Fruit fly (Drosophila melanogaster) S2 (cell line): ENCODE measurements around the gene Pldn.
A peak's percentile ranks its signal among the peaks of the same experiment; 100 is the strongest.

Source experiments
- CG8478 ChIP-seq: fragments of >200 bp; optimal IDR thresholded peaks from 2 replicates; lab custom pipeline; 2018
- CTCF ChIP-seq, 2 experiments: fragments of >200 bp; optimal IDR thresholded peaks; 2 replicates each; lab custom pipeline; 2018

The Pldn gene

dm6 chr3L:11691203-11691797 is at the start of gene Pldn, which contains the start of gene CG14135:
TSS of gene Pldn (minus strand) at chr3L:11691399.
TSS of gene CG14135 (plus strand) at chr3L:11691571.
- TF ChIP-seq CG8478 (lab: Kevin White, UChicago) (no peak), CTCF (optimal IDR thresholded peaks at IDR 0.05; lab: Kevin White, UChicago) (peak in 1 of 2 experiments; percentile 12)

- no peak for TF ChIP-seq CG8478 (lab: Kevin White, UChicago)
- TF ChIP-seq CTCF (optimal IDR thresholded peaks at IDR 0.05; lab: Kevin White, UChicago), result no peak
Measured at dm6 chr3L:11731841-11732240, 40.6 kb upstream of the Pldn start, which contains the start of gene CG32087. TSS of gene CG32087 (plus strand) at chr3L:11732141.

- TF ChIP-seq CTCF (optimal IDR thresholded peaks at IDR 0.05; lab: Kevin White, UChicago) (no peak), CG8478 (lab: Kevin White, UChicago) (no peak)
Measured at dm6 chr3L:11728147-11728546, 36.9 kb upstream of the Pldn start, which contains the start of gene sunn. TSS of gene sunn (plus strand) at chr3L:11728348.

dm6 chr3L:11721498-11721946 is 30.3 kb upstream of the Pldn start:
- no peak for TF ChIP-seq CG8478 (lab: Kevin White, UChicago)

dm6 chr3L:11720780-11721179 is 29.6 kb upstream of the Pldn start, which contains the start of gene Bmcp:
TSS of gene Bmcp (plus strand) at chr3L:11720934.
- TF ChIP-seq CG8478 (lab: Kevin White, UChicago), result no peak
- TF ChIP-seq CTCF (optimal IDR thresholded peaks at IDR 0.05; lab: Kevin White, UChicago), result no peak

- TF ChIP-seq CTCF (optimal IDR thresholded peaks at IDR 0.05; lab: Kevin White, UChicago), result no peak
- TF ChIP-seq CG8478 (lab: Kevin White, UChicago), result no peak
Measured at dm6 chr3L:11717993-11718392, 26.8 kb upstream of the Pldn start.

- TF ChIP-seq CG8478 (lab: Kevin White, UChicago), result no peak
- TF ChIP-seq CTCF (optimal IDR thresholded peaks at IDR 0.05; lab: Kevin White, UChicago), result no peak
Measured at dm6 chr3L:11717300-11717699, 26.1 kb upstream of the Pldn start.

dm6 chr3L:11716899-11717298 is 25.7 kb upstream of the Pldn start:
- no peak for TF ChIP-seq CTCF (optimal IDR thresholded peaks at IDR 0.05; lab: Kevin White, UChicago)

dm6 chr3L:11716347-11716746 is 25.1 kb upstream of the Pldn start:
- TF ChIP-seq CTCF (optimal IDR thresholded peaks at IDR 0.05; lab: Kevin White, UChicago), result no peak
- no peak for TF ChIP-seq CG8478 (lab: Kevin White, UChicago)

- TF ChIP-seq CG8478 (lab: Kevin White, UChicago) (no peak), CTCF (optimal IDR thresholded peaks at IDR 0.05; lab: Kevin White, UChicago) (no peak)
Measured at dm6 chr3L:11715187-11715586, 24.0 kb upstream of the Pldn start, which contains the start of gene CG14132. TSS of gene CG14132 (minus strand) at chr3L:11715285.

dm6 chr3L:11712839-11713238 is 21.6 kb upstream of the Pldn start:
- TF ChIP-seq CTCF (optimal IDR thresholded peaks at IDR 0.05; lab: Kevin White, UChicago) (no peak), CG8478 (lab: Kevin White, UChicago) (no peak)

- TF ChIP-seq CTCF (optimal IDR thresholded peaks at IDR 0.05; lab: Kevin White, UChicago) (no peak), CG8478 (lab: Kevin White, UChicago) (no peak)
Measured at dm6 chr3L:11711789-11712188, 20.6 kb upstream of the Pldn start.

dm6 chr3L:11711059-11711628 is 19.9 kb upstream of the Pldn start, which contains the start of gene crim:
TSS of gene crim (minus strand) at chr3L:11711386.
- TF ChIP-seq CTCF (optimal IDR thresholded peaks at IDR 0.05; lab: Kevin White, UChicago), result peak in 1 of 2 experiments; percentile 9
- no peak for TF ChIP-seq CG8478 (lab: Kevin White, UChicago)

dm6 chr3L:11708633-11709116 is 17.5 kb upstream of the Pldn start, which contains the start of the genes Ccdc56 and mtTFB1:
TSS of gene Ccdc56 (plus strand) at chr3L:11708979.
TSS of gene mtTFB1 (plus strand) at chr3L:11708979.
- TF ChIP-seq CTCF (optimal IDR thresholded peaks at IDR 0.05; lab: Kevin White, UChicago) (no peak), CG8478 (lab: Kevin White, UChicago) (no peak)

dm6 chr3L:11707978-11708632 is 16.9 kb upstream of the Pldn start, which contains the start of gene CG11658:
TSS of gene CG11658 (minus strand) at chr3L:11708553.
- TF ChIP-seq CTCF (optimal IDR thresholded peaks at IDR 0.05; lab: Kevin White, UChicago) (no peak), CG8478 (lab: Kevin White, UChicago) (no peak)
